Fruit fly (Drosophila melanogaster) S2 (cell line): ENCODE measurements around the gene Sgf11.

Experiments
- CG8478 ChIP-seq: fragments of >200 bp; optimal IDR thresholded peaks from 2 replicates; lab custom pipeline; 2018
- CTCF ChIP-seq, 2 experiments: fragments of >200 bp; optimal IDR thresholded peaks; 2 replicates each; lab custom pipeline; 2018

DNA sequence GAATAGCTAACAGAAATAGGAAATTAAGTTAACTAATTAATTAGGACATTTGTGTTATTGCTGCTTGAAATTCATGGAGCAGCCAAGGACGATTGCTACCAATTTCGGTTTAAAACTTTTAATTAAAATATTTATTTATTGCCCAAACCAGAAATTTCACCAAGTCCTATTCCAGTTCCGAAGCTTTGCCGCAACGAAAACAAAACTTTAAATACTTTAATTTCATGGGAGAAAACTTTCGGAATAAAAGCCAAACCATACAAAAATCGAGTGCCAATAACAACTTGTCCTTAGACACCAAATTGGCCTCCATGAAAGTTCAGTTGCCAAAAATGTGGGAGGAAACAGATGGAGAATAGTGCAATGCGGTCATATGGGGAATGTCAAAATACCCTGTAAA lies 38.4 kb downstream of the Sgf11 start:
- TF ChIP-seq CTCF (optimal IDR thresholded peaks at IDR 0.05; lab: Kevin White, UChicago) (no peak), CG8478 (lab: Kevin White, UChicago) (no peak)
